Worm (Caenorhabditis elegans): ENCODE measurements around the gene C52E2.5.
"Not testable (repeated sequence)": the region's sequence is repeated elsewhere in the genome, so short reads cannot be mapped to it uniquely, and the experiment has no call there.

The C52E2.5 gene

DNA sequence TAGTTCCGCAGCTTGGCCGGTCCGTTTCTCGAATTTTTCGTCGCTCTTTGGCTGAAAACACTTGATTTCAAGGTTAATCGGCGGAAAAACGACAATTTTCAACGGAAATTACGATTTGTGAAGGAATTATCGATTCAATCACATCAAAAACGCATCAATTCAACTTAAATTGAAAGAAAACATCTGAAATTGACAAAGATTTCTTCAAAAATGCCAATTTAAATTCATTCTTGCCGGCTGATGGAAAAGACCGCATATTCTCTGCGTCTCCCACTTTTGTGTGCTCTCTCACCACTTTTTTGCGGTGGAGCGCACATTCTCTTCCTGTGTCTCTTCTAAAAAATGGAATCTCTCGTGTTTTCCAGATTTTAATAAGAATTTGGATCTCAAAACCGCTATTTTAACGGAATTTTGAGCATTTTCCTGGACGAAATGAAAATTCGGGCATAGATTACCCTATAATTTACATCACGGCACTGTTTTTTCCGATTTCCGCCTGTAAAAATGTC, 18.6 kb upstream of the C52E2.5 start, which contains the start of gene C16C4.18:
Gene C16C4.18 (minus strand): TSS at position 51 of the 509 bp plus-strand sequence.
- TF ChIP-seq him-1, dao-5, W03F9.2 (tag; optimal IDR thresholded peaks at IDR 0.05): not testable (repeated sequence)

ce11 chrII:1854094-1854493, 11.4 kb upstream of the C52E2.5 start, which contains the start of gene fbxb-95:
TSS of gene fbxb-95 (plus strand) at chrII:1854394.
- not testable (repeated sequence) for TF ChIP-seq him-1, W03F9.2, dao-5 (tag; optimal IDR thresholded peaks at IDR 0.05)

DNA sequence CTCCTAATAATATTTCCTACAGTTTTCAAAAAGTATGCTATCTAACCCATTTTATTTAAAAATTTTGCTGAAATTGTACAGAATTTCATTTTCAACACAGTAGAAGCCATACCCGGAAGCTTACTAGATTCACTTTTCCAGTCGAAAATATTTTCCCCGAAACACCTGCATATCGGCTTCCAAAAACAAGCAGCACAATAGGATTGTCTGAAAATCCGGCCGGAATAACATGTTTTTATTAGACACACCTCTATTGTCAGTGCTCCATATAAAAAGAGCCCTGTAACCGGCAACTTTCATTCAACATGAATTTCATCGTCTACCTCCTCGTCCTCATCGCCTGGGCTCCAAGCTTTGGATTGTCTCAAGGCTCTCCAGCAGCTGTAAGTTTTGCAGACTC, 9.8 kb upstream of the C52E2.5 start, which contains the start of gene C52E2.2:
Gene C52E2.2 (plus strand): TSS at position 301 of the 400 bp plus-strand sequence.
- TF ChIP-seq dao-5 (tag; optimal IDR thresholded peaks at IDR 0.05), result no peak
- TF ChIP-seq him-1 (tag; optimal IDR thresholded peaks at IDR 0.05), result no peak
- TF ChIP-seq W03F9.2 (tag; optimal IDR thresholded peaks at IDR 0.05), result no peak

- TF ChIP-seq him-1 (tag; optimal IDR thresholded peaks at IDR 0.05) (no peak), W03F9.2 (tag; optimal IDR thresholded peaks at IDR 0.05) (no peak), dao-5 (tag; optimal IDR thresholded peaks at IDR 0.05) (no peak)
Observed at ce11 chrII:1851716-1852115, 9.0 kb upstream of the C52E2.5 start.

DNA sequence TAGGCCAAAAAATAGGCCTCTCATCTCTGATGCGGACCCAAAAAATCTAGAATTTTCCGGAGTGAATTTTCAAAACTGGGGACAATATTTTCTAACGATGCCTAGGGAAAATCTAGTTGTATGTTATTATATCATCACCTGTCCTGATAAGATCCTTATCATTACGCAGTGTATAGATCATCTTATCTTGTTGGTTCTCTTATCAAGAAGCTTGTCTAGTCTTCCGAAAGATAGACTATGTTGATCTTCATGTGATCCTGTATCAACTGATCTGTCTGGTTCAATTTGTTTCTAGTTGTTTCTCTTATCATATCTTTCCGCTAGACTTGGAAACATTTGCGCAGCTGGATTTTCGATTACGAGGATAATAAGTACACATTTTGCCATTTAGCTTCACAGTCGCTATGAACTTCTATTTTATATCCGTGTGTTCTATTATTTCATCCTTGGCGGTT, 8.1 kb upstream of the C52E2.5 start, which contains the start of gene C52E2.3:
Gene C52E2.3 (plus strand): TSS at position 405 of the 455 bp plus-strand sequence.
- TF ChIP-seq W03F9.2 (tag; optimal IDR thresholded peaks at IDR 0.05) (no peak), him-1 (tag; optimal IDR thresholded peaks at IDR 0.05) (no peak), dao-5 (tag; optimal IDR thresholded peaks at IDR 0.05) (no peak)

ce11 chrII:1850299-1850698, 7.6 kb upstream of the C52E2.5 start, which contains the start of gene fbxb-96:
TSS of gene fbxb-96 (minus strand) at chrII:1850399.
- no peak for TF ChIP-seq dao-5 (tag; optimal IDR thresholded peaks at IDR 0.05)
- no peak for TF ChIP-seq him-1 (tag; optimal IDR thresholded peaks at IDR 0.05)
- TF ChIP-seq W03F9.2 (tag; optimal IDR thresholded peaks at IDR 0.05), result no peak

DNA sequence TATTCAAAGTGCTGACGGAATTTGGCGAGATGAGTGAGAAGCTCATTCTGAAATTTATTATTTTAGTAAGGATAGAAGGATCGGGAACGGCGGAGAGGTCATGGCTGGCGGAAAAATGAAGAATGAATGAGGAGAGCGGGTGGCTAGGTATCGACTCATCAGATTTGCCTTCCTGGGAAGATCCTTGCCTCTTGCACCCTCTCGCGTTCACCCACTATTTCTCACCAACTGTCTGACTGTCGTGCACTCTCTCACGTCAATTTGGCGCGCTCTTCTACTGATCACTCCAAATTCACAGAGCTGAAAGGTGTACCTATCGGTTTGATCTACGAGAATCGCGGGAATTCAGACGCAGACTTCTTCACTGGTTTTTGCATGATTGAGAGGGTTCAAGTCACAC, 5.4 kb upstream of the C52E2.5 start, which contains the start of gene fbxb-97:
Gene fbxb-97 (minus strand): TSS at position 53 of the 400 bp plus-strand sequence.
- TF ChIP-seq W03F9.2 (tag; optimal IDR thresholded peaks at IDR 0.05) (no peak), dao-5 (tag; optimal IDR thresholded peaks at IDR 0.05) (no peak), him-1 (tag; optimal IDR thresholded peaks at IDR 0.05) (no peak)

DNA sequence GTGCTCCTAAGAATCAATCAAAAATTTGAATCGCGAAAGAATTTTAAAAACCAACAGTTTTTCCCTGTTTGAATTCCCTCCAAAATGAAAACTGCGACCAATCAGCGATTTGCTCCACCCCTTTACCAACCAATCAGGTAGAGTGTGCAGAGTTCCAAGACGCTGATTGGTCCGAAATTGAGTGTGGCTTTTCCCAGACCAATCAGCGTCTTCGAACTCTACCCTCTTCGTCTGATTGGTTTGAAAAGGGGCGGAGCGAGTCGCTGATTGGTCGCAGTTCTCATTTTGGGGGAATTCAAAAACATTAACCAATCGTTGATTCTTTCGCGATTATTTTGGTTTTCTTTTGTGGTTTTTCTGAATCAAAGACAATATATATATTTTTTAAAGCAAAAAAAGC, 1.8 kb upstream of the C52E2.5 start:
- no peak for TF ChIP-seq dao-5 (tag; optimal IDR thresholded peaks at IDR 0.05)
- TF ChIP-seq him-1 (tag; optimal IDR thresholded peaks at IDR 0.05), result no peak
- no peak for TF ChIP-seq W03F9.2 (tag; optimal IDR thresholded peaks at IDR 0.05)

DNA sequence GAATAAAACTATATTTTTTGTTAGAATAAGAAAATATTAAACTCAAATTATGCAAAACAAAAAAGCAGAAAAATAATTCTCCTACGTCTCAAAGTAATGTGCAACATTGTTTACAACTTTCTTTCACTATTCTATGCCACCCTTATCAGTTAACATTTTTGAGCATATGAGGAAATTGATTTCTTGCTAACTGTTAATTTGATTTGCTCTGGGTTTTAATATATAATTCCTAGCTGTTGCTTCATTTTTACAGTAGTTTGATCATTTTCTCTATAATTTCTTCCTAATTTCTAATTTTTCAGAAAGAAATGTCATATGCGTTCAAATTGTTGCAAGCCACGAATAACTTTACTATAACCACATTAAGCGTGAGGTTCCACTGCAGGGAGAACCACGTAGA, 6.5 kb downstream of the C52E2.5 start, which contains the start of gene T08E11.1:
Gene T08E11.1 (plus strand): TSS at position 301 of the 400 bp plus-strand sequence.
- no peak for TF ChIP-seq dao-5 (tag; optimal IDR thresholded peaks at IDR 0.05)
- no peak for TF ChIP-seq him-1 (tag; optimal IDR thresholded peaks at IDR 0.05)
- no peak for TF ChIP-seq W03F9.2 (tag; optimal IDR thresholded peaks at IDR 0.05)

- TF ChIP-seq W03F9.2 (tag; optimal IDR thresholded peaks at IDR 0.05) (no peak), dao-5 (tag; optimal IDR thresholded peaks at IDR 0.05) (no peak), him-1 (tag; optimal IDR thresholded peaks at IDR 0.05) (no peak)
Observed at ce11 chrII:1831883-1832388, 10.8 kb downstream of the C52E2.5 start, which contains the start of gene math-39. TSS of gene math-39 (plus strand) at chrII:1832338.

ce11 chrII:1830182-1830682, 12.5 kb downstream of the C52E2.5 start, which contains the start of gene math-40:
TSS of gene math-40 (plus strand) at chrII:1830632.
- TF ChIP-seq him-1 (tag; optimal IDR thresholded peaks at IDR 0.05), result no peak
- no peak for TF ChIP-seq dao-5 (tag; optimal IDR thresholded peaks at IDR 0.05)
- TF ChIP-seq W03F9.2 (tag; optimal IDR thresholded peaks at IDR 0.05), result no peak

DNA sequence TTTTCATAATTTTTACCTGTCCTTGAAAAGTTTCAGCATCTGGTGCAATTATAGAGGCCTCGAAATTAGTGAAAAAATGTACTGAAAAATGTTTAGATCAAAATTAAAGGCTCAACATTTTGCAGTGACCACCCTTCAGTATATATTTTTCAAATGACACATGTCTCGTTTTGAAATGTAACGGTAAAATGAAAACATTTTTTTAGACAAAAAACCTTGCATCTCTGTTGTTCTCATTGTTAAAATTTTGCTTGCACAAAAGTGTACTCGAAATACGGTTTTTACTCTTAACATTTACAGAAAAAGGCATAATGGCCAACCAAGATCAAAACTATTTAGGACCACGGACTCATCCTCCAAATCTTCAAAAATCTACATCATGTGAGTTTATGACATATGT, 18.4 kb downstream of the C52E2.5 start, which contains the start of gene math-41:
Gene math-41 (plus strand): TSS at position 301 of the 400 bp plus-strand sequence.
- TF ChIP-seq him-1, dao-5, W03F9.2 (tag; optimal IDR thresholded peaks at IDR 0.05): not testable (repeated sequence)

DNA sequence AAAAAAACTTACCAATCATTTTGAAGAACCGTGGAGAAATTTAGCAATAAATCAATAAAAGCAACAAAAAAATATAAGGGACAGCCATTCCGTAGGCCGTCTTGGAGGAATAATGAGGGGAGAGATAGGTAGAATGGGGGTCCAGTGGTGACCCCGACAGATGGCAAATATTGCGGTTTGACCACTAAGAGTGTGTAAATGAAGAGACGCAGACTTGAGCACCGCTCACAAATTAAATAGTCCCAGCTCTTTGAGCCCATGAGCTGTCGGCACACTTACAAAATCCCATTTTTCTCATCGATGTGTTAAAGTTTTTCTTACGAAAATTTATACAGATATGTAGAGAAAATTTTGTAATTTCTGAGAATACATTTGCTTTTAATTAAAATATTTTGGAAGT, 22.0 kb downstream of the C52E2.5 start, which contains the start of gene fbxa-3:
Gene fbxa-3 (minus strand): TSS at position 101 of the 400 bp plus-strand sequence.
- TF ChIP-seq W03F9.2 (tag; optimal IDR thresholded peaks at IDR 0.05) (no peak), him-1 (tag; optimal IDR thresholded peaks at IDR 0.05) (no peak), dao-5 (tag; optimal IDR thresholded peaks at IDR 0.05) (no peak)

All from whole organism, L4/young adult.